Fruit fly (Drosophila melanogaster) whole organism, embryonic: ENCODE results near the gene Ing3.

ENCODE experiments used
- CG10543 ChIP-seq: fragments of 200-800 bp; sonication (Bioruptor generic); optimal IDR thresholded peaks from 3 replicates; lab custom pipeline; 2017; ENCODE audit warnings: missing biosample characterization, mild to moderate bottlenecking, missing genetic modification characterization, moderate library complexity
- CG10654 ChIP-seq: fragments of 200-800 bp; sonication (Bioruptor generic); optimal IDR thresholded peaks from 2 replicates; lab custom pipeline; 2016; ENCODE audit warnings: missing biosample characterization, missing genetic modification characterization
- CG12942 ChIP-seq: fragments of 200-800 bp; sonication (Bioruptor generic); optimal IDR thresholded peaks from 3 replicates; lab custom pipeline; 2016; ENCODE audit warnings: missing biosample characterization, missing genetic modification characterization
- CG5245 ChIP-seq: fragments of 200-800 bp; sonication (Bioruptor generic); optimal IDR thresholded peaks from 3 replicates; lab custom pipeline; 2016; ENCODE audit warnings: missing biosample characterization, missing genetic modification characterization
- Mrtf ChIP-seq: fragments of 200-800 bp; sonication (Bioruptor generic); IDR thresholded peaks from 3 replicates; pipeline ENCODE4 v1.3.6; 2022; ENCODE audit warnings: missing biosample characterization, missing genetic modification characterization
- Vsx1 ChIP-seq: fragments of 200-800 bp; sonication (Bioruptor generic); optimal IDR thresholded peaks from 2 replicates; lab custom pipeline; 2017; ENCODE audit warnings: missing biosample characterization, mild to moderate bottlenecking, missing genetic modification characterization, missing genetic modification reagents
- chinmo ChIP-seq: fragments of 200-800 bp; sonication (Bioruptor generic); IDR thresholded peaks from 4 replicates; pipeline ENCODE4 v1.3.6; 2022; ENCODE audit warnings: missing biosample characterization, missing genetic modification characterization; ENCODE audit not compliant: partially characterized antibody
- dimm ChIP-seq: fragments of 200-800 bp; sonication (Bioruptor generic); IDR thresholded peaks from 2 replicates; pipeline ENCODE4 v1.3.6; 2022; ENCODE audit warnings: missing biosample characterization, missing genetic modification characterization
- en ChIP-seq: fragments of 200-800 bp; sonication (Bioruptor generic); optimal IDR thresholded peaks from 2 replicates; lab custom pipeline; 2016; ENCODE audit warnings: missing biosample characterization, missing genetic modification characterization
- tgo ChIP-seq: fragments of 200-800 bp; sonication (Bioruptor generic); IDR thresholded peaks from 3 replicates; pipeline ENCODE4 v1.3.6; 2022; ENCODE audit warnings: missing biosample characterization, missing genetic modification characterization
- ttk ChIP-seq: fragments of 200-800 bp; sonication (Bioruptor generic); IDR thresholded peaks from 2 replicates; pipeline ENCODE4 v2.1.2; 2022; ENCODE audit warnings: missing biosample characterization, missing genetic modification characterization
- unpg ChIP-seq: fragments of 200-800 bp; sonication (Bioruptor generic); optimal IDR thresholded peaks from 3 replicates; lab custom pipeline; 2018; ENCODE audit warnings: missing biosample characterization, mild to moderate bottlenecking, missing genetic modification characterization, moderate library complexity

dm6 chrX:18675272-18675671 is 22.4 kb upstream of the Ing3 start:
- TF ChIP-seq en = no peak
- TF ChIP-seq CG12942 = no peak
- no peak for TF ChIP-seq tgo
- TF ChIP-seq CG10654 = no peak
- TF ChIP-seq ttk (GFP tag; lab: Robert Waterston, UW) = no peak
- TF ChIP-seq dimm = no peak
- TF ChIP-seq Mrtf (GFP tag; lab: Robert Waterston, UW) = no peak
- no peak for TF ChIP-seq unpg
- TF ChIP-seq CG5245 = no peak
- no peak for TF ChIP-seq CG10543
- no peak for TF ChIP-seq chinmo (GFP tag; lab: Robert Waterston, UW)
- TF ChIP-seq Vsx1 (GFP tag; lab: Kevin White, UChicago) = no peak
